Worm (Caenorhabditis elegans): ENCODE results near the gene Y110A2AL.5.

- TF ChIP-seq dao-5 (tag; optimal IDR thresholded peaks at IDR 0.05) (no peak), him-1 (tag; optimal IDR thresholded peaks at IDR 0.05) (no peak)
These were observed 47.7 kb upstream of the Y110A2AL.5 start, which contains the start of gene set-13 for ce11 chrII:2816676-2817075.
